Fruit fly (Drosophila melanogaster) whole organism: ENCODE measurements around the gene CG2278.
A peak's percentile ranks its signal among the peaks of the same experiment; 100 is the strongest.

Source experiments
- CG8478 ChIP-seq: fragments of >200 bp; optimal IDR thresholded peaks from 2 replicates; lab custom pipeline; 2018; ENCODE audit warnings: inconsistent platforms
- Dll ChIP-seq: fragments of >200 bp; optimal IDR thresholded peaks from 2 replicates; lab custom pipeline; 2017
- EcR ChIP-seq, 2 experiments: fragments of >200 bp; optimal IDR thresholded peaks; 2 replicates each; lab custom pipeline; 2017; ENCODE audit warnings: missing biosample characterization in 2 of 2, missing genetic modification characterization in 2 of 2, missing genetic modification reagents in 2 of 2
- pan ChIP-seq: fragments of >200 bp; optimal IDR thresholded peaks from 2 replicates; lab custom pipeline; 2017
- psq ChIP-seq: fragments of >200 bp; optimal IDR thresholded peaks from 2 replicates; lab custom pipeline; 2017
- usp ChIP-seq: fragments of >200 bp; optimal IDR thresholded peaks from 2 replicates; lab custom pipeline; 2017; ENCODE audit warnings: missing biosample characterization, missing genetic modification characterization, mixed read lengths

CG2278 gene

dm6 chrX:8147649-8148048 lies 22.4 kb downstream of the CG2278 start, which contains the start of gene CG15336:
Gene CG15336 (plus strand): TSS chrX:8147949.
- no peak for TF ChIP-seq usp (GFP tag; lab: Kevin White, UChicago)
- TF ChIP-seq Dll = no peak
- TF ChIP-seq pan (lab: Kevin White, UChicago) = no peak
- TF ChIP-seq psq (lab: Kevin White, UChicago) = no peak
- TF ChIP-seq CG8478 (lab: Kevin White, UChicago) = no peak
- TF ChIP-seq EcR (GFP tag; optimal IDR thresholded peaks at IDR 0.05; lab: Kevin White, UChicago) = no peak

- TF ChIP-seq psq (lab: Kevin White, UChicago) (no peak), pan (lab: Kevin White, UChicago) (no peak), CG8478 (lab: Kevin White, UChicago) (no peak), usp (GFP tag; lab: Kevin White, UChicago) (no peak), Dll (no peak), EcR (GFP tag; optimal IDR thresholded peaks at IDR 0.05; lab: Kevin White, UChicago) (no peak)
These were observed 24.4 kb downstream of the CG2278 start, which contains the start of the genes alpha-PheRS and CG2129 for dm6 chrX:8145501-8146157. Gene alpha-PheRS (minus strand): TSS chrX:8145602. Gene CG2129 (plus strand): TSS chrX:8145839.

- TF ChIP-seq EcR (GFP tag; optimal IDR thresholded peaks at IDR 0.05; lab: Kevin White, UChicago) = no peak
These were observed 26.5 kb downstream of the CG2278 start, which contains the start of gene CG17982 for dm6 chrX:8143537-8143936. Gene CG17982 (minus strand): TSS chrX:8143835.

dm6 chrX:8142067-8142462 lies 28.0 kb downstream of the CG2278 start, which contains the start of gene Smox:
Gene Smox (minus strand): TSS chrX:8142279.
- no peak for TF ChIP-seq EcR (GFP tag; optimal IDR thresholded peaks at IDR 0.05; lab: Kevin White, UChicago)

dm6 chrX:8141353-8142066 lies 28.6 kb downstream of the CG2278 start:
- no peak for TF ChIP-seq usp (GFP tag; lab: Kevin White, UChicago)
- peak; percentile 24 for TF ChIP-seq Dll
- TF ChIP-seq psq (lab: Kevin White, UChicago) = no peak
- peak; percentile 87 for TF ChIP-seq CG8478 (lab: Kevin White, UChicago)
- TF ChIP-seq pan (lab: Kevin White, UChicago) = no peak

- no peak for TF ChIP-seq pan (lab: Kevin White, UChicago)
These were observed 29.4 kb downstream of the CG2278 start for dm6 chrX:8140707-8141106.

- TF ChIP-seq psq (lab: Kevin White, UChicago) = no peak
- no peak for TF ChIP-seq usp (GFP tag; lab: Kevin White, UChicago)
- TF ChIP-seq CG8478 (lab: Kevin White, UChicago) = no peak
- no peak for TF ChIP-seq Dll
These were observed 32.8 kb downstream of the CG2278 start for dm6 chrX:8137285-8137684.

dm6 chrX:8135420-8135874 lies 34.6 kb downstream of the CG2278 start, which contains the start of the genes cyr and CG2120:
Gene cyr (minus strand): TSS chrX:8135713.
Gene CG2120 (plus strand): TSS chrX:8135824.
- TF ChIP-seq psq (lab: Kevin White, UChicago) (no peak), Dll (no peak), usp (GFP tag; lab: Kevin White, UChicago) (no peak), CG8478 (lab: Kevin White, UChicago) (no peak), EcR (GFP tag; optimal IDR thresholded peaks at IDR 0.05; lab: Kevin White, UChicago) (no peak), pan (lab: Kevin White, UChicago) (no peak)

dm6 chrX:8131693-8132313 lies 38.3 kb downstream of the CG2278 start, which contains the start of gene CG10958:
Gene CG10958 (plus strand): TSS chrX:8132285.
- TF ChIP-seq psq (lab: Kevin White, UChicago) (no peak), pan (lab: Kevin White, UChicago) (no peak), CG8478 (lab: Kevin White, UChicago) (no peak), usp (GFP tag; lab: Kevin White, UChicago) (no peak)

dm6 chrX:8129204-8129997 lies 40.7 kb downstream of the CG2278 start, which contains the start of gene CG2116:
Gene CG2116 (plus strand): TSS chrX:8129812.
- no peak for TF ChIP-seq usp (GFP tag; lab: Kevin White, UChicago)
- TF ChIP-seq CG8478 (lab: Kevin White, UChicago) = no peak
- TF ChIP-seq psq (lab: Kevin White, UChicago) = no peak
- TF ChIP-seq pan (lab: Kevin White, UChicago) = no peak
- TF ChIP-seq Dll = no peak
- no peak for TF ChIP-seq EcR (GFP tag; optimal IDR thresholded peaks at IDR 0.05; lab: Kevin White, UChicago)

dm6 chrX:8128133-8128532 lies 41.9 kb downstream of the CG2278 start:
- TF ChIP-seq psq (lab: Kevin White, UChicago) = no peak
